Worm (Caenorhabditis elegans) whole organism, L1 larva: ENCODE measurements around the gene sqst-3.

Experiments
- C34B4.2 ChIP-seq: sonication (generic microtip); optimal IDR thresholded peaks from 2 replicates; lab custom pipeline; 2017; ENCODE audit warnings: mild to moderate bottlenecking, missing genetic modification characterization, missing compliant biosample characterization
- F16B12.6 ChIP-seq: fragments of 150-350 bp; optimal IDR thresholded peaks from 2 replicates; lab custom pipeline; 2014; ENCODE audit warnings: missing biosample characterization, missing genetic modification characterization
- Y116A8C.19 ChIP-seq: sonication (generic microtip); optimal IDR thresholded peaks from 2 replicates; lab custom pipeline; 2016; ENCODE audit warnings: missing compliant biosample characterization, missing genetic modification characterization, borderline replicate concordance
- aha-1 ChIP-seq: fragments of 150-350 bp; optimal IDR thresholded peaks from 2 replicates; lab custom pipeline; 2014; ENCODE audit warnings: missing biosample characterization, missing genetic modification characterization
- alr-1 ChIP-seq: fragments of 200-800 bp; sonication (Bioruptor generic); optimal IDR thresholded peaks from 2 replicates; lab custom pipeline; 2018; ENCODE audit warnings: borderline replicate concordance, mild to moderate bottlenecking, missing genetic modification characterization, missing compliant biosample characterization
- ceh-63 ChIP-seq: fragments of 200-800 bp; sonication (Bioruptor generic); optimal IDR thresholded peaks from 2 replicates; lab custom pipeline; 2018; ENCODE audit warnings: mild to moderate bottlenecking, missing genetic modification characterization, missing compliant biosample characterization
- ceh-82 ChIP-seq, 3 experiments: fragments of 150-350 bp in 1 of 3; sonication (generic microtip) in 2 of 3; optimal IDR thresholded peaks; 2 replicates each; lab custom pipeline; 2014 to 2017; ENCODE audit warnings: missing biosample characterization in 3 of 3, missing genetic modification characterization in 3 of 3
- ceh-88 ChIP-seq: fragments of 200-800 bp; sonication (Bioruptor generic); IDR thresholded peaks from 2 replicates; pipeline ENCODE4 v1.3.6; 2022; ENCODE audit warnings: missing genetic modification characterization, missing compliant biosample characterization
- ces-1 ChIP-seq: fragments of 150-350 bp; optimal IDR thresholded peaks from 2 replicates; lab custom pipeline; 2014; ENCODE audit warnings: missing biosample characterization, missing genetic modification reagents, missing genetic modification characterization
- dpl-1 ChIP-seq, 3 experiments: fragments of 150-350 bp in 2 of 3; sonication (generic microtip) in 1 of 3; optimal IDR thresholded peaks; 2 replicates each; lab custom pipeline; 2014 to 2017; ENCODE audit warnings: missing biosample characterization in 3 of 3, missing genetic modification characterization in 3 of 3, missing genetic modification reagents in 3 of 3
- efl-1 ChIP-seq, 4 experiments: fragments of 150-350 bp; optimal IDR thresholded peaks in 3 of 4; peaks in 1 of 4; 1 replicate in 1 of 4; 2 replicates in 3 of 4; lab custom pipeline; 2014; ENCODE audit warnings: missing biosample characterization in 2 of 4, missing genetic modification characterization in 2 of 4, missing genetic modification reagents in 2 of 4
- egl-13 ChIP-seq: sonication (generic microtip); optimal IDR thresholded peaks from 2 replicates; lab custom pipeline; 2016; ENCODE audit warnings: missing genotype, missing genetic modification reagents, missing genetic modification characterization, missing compliant biosample characterization
- elt-2 ChIP-seq: sonication (generic microtip); optimal IDR thresholded peaks from 2 replicates; lab custom pipeline; 2016; ENCODE audit warnings: missing genetic modification characterization, mild to moderate bottlenecking, inconsistent platforms, missing compliant biosample characterization, missing genetic modification reagents
- elt-3 ChIP-seq, 6 experiments: fragments of 150-350 bp in 1 of 6; sonication (generic microtip); optimal IDR thresholded peaks; 2 replicates each; lab custom pipeline; 2017 to 2018; ENCODE audit warnings: missing biosample characterization in 6 of 6, missing genetic modification characterization in 6 of 6, inconsistent platforms in 1 of 6
- fkh-10 ChIP-seq: sonication (generic microtip); optimal IDR thresholded peaks from 2 replicates; lab custom pipeline; 2017; ENCODE audit warnings: missing biosample characterization, missing genetic modification reagents, missing genetic modification characterization
- grh-1 ChIP-seq: fragments of 200-800 bp; sonication (Bioruptor generic); IDR thresholded peaks from 2 replicates; pipeline ENCODE4 v1.3.6; 2022; ENCODE audit warnings: missing genetic modification reagents, missing genetic modification characterization, missing compliant biosample characterization
- hlh-4 ChIP-seq: sonication (generic microtip); optimal IDR thresholded peaks from 2 replicates; lab custom pipeline; 2016; ENCODE audit warnings: mild to moderate bottlenecking, missing genetic modification characterization, missing compliant biosample characterization
- hpl-2 ChIP-seq: fragments of 150-350 bp; optimal IDR thresholded peaks from 2 replicates; lab custom pipeline; 2014; ENCODE audit warnings: missing biosample characterization, missing genetic modification reagents, missing genetic modification characterization
- jun-1 ChIP-seq: fragments of 150-350 bp; optimal IDR thresholded peaks from 2 replicates; lab custom pipeline; 2014; ENCODE audit warnings: missing biosample characterization, missing genetic modification reagents, missing genetic modification characterization
- lin-14 ChIP-seq: fragments of 200-800 bp; sonication (Bioruptor generic); optimal IDR thresholded peaks from 2 replicates; lab custom pipeline; 2018; ENCODE audit warnings: mild to moderate bottlenecking, missing genetic modification characterization, moderate library complexity, missing compliant biosample characterization
- lin-15B ChIP-seq: fragments of 150-350 bp; sonication (generic microtip); optimal IDR thresholded peaks from 3 replicates; lab custom pipeline; 2014; ENCODE audit warnings: missing biosample characterization, missing genetic modification characterization
- lin-35 ChIP-seq, 2 experiments: fragments of 150-350 bp; optimal IDR thresholded peaks; 2 replicates each; lab custom pipeline; 2014; ENCODE audit warnings: missing biosample characterization in 2 of 2, missing genetic modification characterization in 2 of 2, missing genetic modification reagents in 2 of 2
- lin-39 ChIP-seq: fragments of 150-350 bp; optimal IDR thresholded peaks from 2 replicates; lab custom pipeline; 2014; ENCODE audit warnings: missing biosample characterization, missing genetic modification reagents, missing genetic modification characterization
- lir-3 ChIP-seq: sonication (generic microtip); optimal IDR thresholded peaks from 2 replicates; lab custom pipeline; 2016; ENCODE audit warnings: mild to moderate bottlenecking, missing genetic modification characterization, moderate library complexity, missing compliant biosample characterization; ENCODE audit not compliant: poor library complexity
- lsy-2 ChIP-seq, 2 experiments: fragments of 150-350 bp; optimal IDR thresholded peaks; 2 replicates each; lab custom pipeline; 2014; ENCODE audit warnings: missing biosample characterization in 2 of 2, missing genetic modification characterization in 2 of 2
- mab-9 ChIP-seq: fragments of 200-800 bp; sonication (Bioruptor generic); IDR thresholded peaks from 2 replicates; pipeline ENCODE4 v1.3.6; 2022; ENCODE audit warnings: missing genetic modification reagents, missing genetic modification characterization, missing compliant biosample characterization
- mdl-1 ChIP-seq, 2 experiments: fragments of 150-350 bp; optimal IDR thresholded peaks; 2 replicates each; lab custom pipeline; 2014 to 2017; ENCODE audit warnings: missing biosample characterization in 2 of 2, missing genetic modification characterization in 2 of 2, inconsistent platforms in 1 of 2
- mef-2 ChIP-seq: fragments of 150-350 bp; optimal IDR thresholded peaks from 2 replicates; lab custom pipeline; 2014; ENCODE audit warnings: missing biosample characterization, missing genetic modification characterization
- mep-1 ChIP-seq: fragments of 150-350 bp; optimal IDR thresholded peaks from 2 replicates; lab custom pipeline; 2014; ENCODE audit warnings: missing biosample characterization, missing genetic modification characterization
- nhr-11 ChIP-seq: fragments of 150-350 bp; optimal IDR thresholded peaks from 2 replicates; lab custom pipeline; 2014; ENCODE audit warnings: missing biosample characterization, missing genetic modification characterization
- nhr-20 ChIP-seq: sonication (generic microtip); optimal IDR thresholded peaks from 2 replicates; lab custom pipeline; 2016; ENCODE audit warnings: mild to moderate bottlenecking, missing genetic modification characterization, missing compliant biosample characterization
- nhr-237 ChIP-seq: fragments of 150-350 bp; optimal IDR thresholded peaks from 2 replicates; lab custom pipeline; 2014; ENCODE audit warnings: missing biosample characterization, missing genetic modification characterization
- nhr-71 ChIP-seq: sonication (generic microtip); optimal IDR thresholded peaks from 2 replicates; lab custom pipeline; 2016; ENCODE audit warnings: mild to moderate bottlenecking, missing genetic modification characterization, moderate library complexity, missing compliant biosample characterization
- nhr-76 ChIP-seq: sonication (generic microtip); optimal IDR thresholded peaks from 2 replicates; lab custom pipeline; 2017; ENCODE audit warnings: missing biosample characterization, missing genetic modification characterization
- nhr-85 ChIP-seq: sonication (generic microtip); peaks from one replicate; lab custom pipeline; 2016; ENCODE audit warnings: missing genetic modification characterization, inconsistent platforms, missing compliant biosample characterization
- nhr-90 ChIP-seq: sonication (generic microtip); optimal IDR thresholded peaks from 2 replicates; lab custom pipeline; 2016; ENCODE audit warnings: mild to moderate bottlenecking, missing genetic modification characterization, missing compliant biosample characterization; ENCODE audit not compliant: poor library complexity
- pax-3 ChIP-seq: fragments of 200-800 bp; sonication (Bioruptor generic); optimal IDR thresholded peaks from 2 replicates; lab custom pipeline; 2018; ENCODE audit warnings: mild to moderate bottlenecking, missing genetic modification characterization, moderate library complexity, missing compliant biosample characterization
- pqm-1 ChIP-seq: sonication (generic microtip); optimal IDR thresholded peaks from 3 replicates; lab custom pipeline; 2017; ENCODE audit warnings: missing biosample characterization, missing genetic modification characterization
- rnt-1 ChIP-seq: sonication (generic microtip); optimal IDR thresholded peaks from 2 replicates; lab custom pipeline; 2016; ENCODE audit warnings: mild to moderate bottlenecking, missing genetic modification characterization, moderate library complexity, missing compliant biosample characterization
- skn-1 ChIP-seq: fragments of 150-350 bp; optimal IDR thresholded peaks from 2 replicates; lab custom pipeline; 2014; ENCODE audit warnings: missing biosample characterization, missing genetic modification characterization
- snu-23 ChIP-seq: sonication (generic microtip); optimal IDR thresholded peaks from 2 replicates; lab custom pipeline; 2016; ENCODE audit warnings: missing genetic modification characterization, missing compliant biosample characterization
- swsn-7 ChIP-seq: sonication (generic microtip); optimal IDR thresholded peaks from 2 replicates; lab custom pipeline; 2016; ENCODE audit warnings: missing genetic modification characterization, missing compliant biosample characterization
- unc-62 ChIP-seq: fragments of 150-350 bp; optimal IDR thresholded peaks from 2 replicates; lab custom pipeline; 2014; ENCODE audit warnings: missing biosample characterization, missing genetic modification reagents, missing genetic modification characterization
- xbp-1 ChIP-seq: sonication (generic microtip); optimal IDR thresholded peaks from 2 replicates; lab custom pipeline; 2016; ENCODE audit warnings: missing genetic modification characterization, missing compliant biosample characterization
- zag-1 ChIP-seq: fragments of 150-350 bp; optimal IDR thresholded peaks from 2 replicates; lab custom pipeline; 2014; ENCODE audit warnings: missing biosample characterization, missing genetic modification characterization
- ztf-4 ChIP-seq: fragments of 150-350 bp; optimal IDR thresholded peaks from 2 replicates; lab custom pipeline; 2014; ENCODE audit warnings: missing biosample characterization, missing genetic modification characterization

The sqst-3 gene

ce11 chrV:19230413-19230812 lies at the start of gene sqst-3:
sqst-3 (plus strand) TSS chrV:19230782.
- TF ChIP-seq elt-2 (tag; lab: Kevin White, UChicago) (peak; percentile 89), jun-1 (tag; lab: Kevin White, UChicago) (peak; percentile 20), lsy-2 (tag; optimal IDR thresholded peaks at IDR 0.05; lab: Kevin White, UChicago) (no peak), mdl-1 (tag; optimal IDR thresholded peaks at IDR 0.05; lab: Kevin White, UChicago) (no peak), lin-14 (no peak), hpl-2 (GFP tag; lab: Kevin White, UChicago) (no peak), swsn-7 (no peak), ceh-82 (tag; optimal IDR thresholded peaks at IDR 0.05; lab: Kevin White, UChicago) (no peak), grh-1 (GFP tag; lab: Robert Waterston, UW) (no peak), ztf-4 (tag; lab: Kevin White, UChicago) (no peak), ceh-88 (no peak)

- no peak for TF ChIP-seq C34B4.2 (tag; lab: Kevin White, UChicago)
- no peak for TF ChIP-seq efl-1 (optimal IDR thresholded peaks at IDR 0.05; lab: Kevin White, UChicago)
- TF ChIP-seq efl-1 (GFP tag; optimal IDR thresholded peaks at IDR 0.05 in 1 of 2; lab: Kevin White, UChicago), result no peak
- TF ChIP-seq nhr-85, result peak; percentile 64
- no peak for TF ChIP-seq fkh-10 (GFP tag; lab: Kevin White, UChicago)
- no peak for TF ChIP-seq xbp-1 (tag; lab: Kevin White, UChicago)
- no peak for TF ChIP-seq nhr-237 (tag; lab: Kevin White, UChicago)
- TF ChIP-seq hlh-4 (tag; lab: Kevin White, UChicago), result no peak
- peak; percentile 23 for TF ChIP-seq lin-14
Measured at ce11 chrV:19181684-19182083, 48.9 kb upstream of the sqst-3 start.

DNA sequence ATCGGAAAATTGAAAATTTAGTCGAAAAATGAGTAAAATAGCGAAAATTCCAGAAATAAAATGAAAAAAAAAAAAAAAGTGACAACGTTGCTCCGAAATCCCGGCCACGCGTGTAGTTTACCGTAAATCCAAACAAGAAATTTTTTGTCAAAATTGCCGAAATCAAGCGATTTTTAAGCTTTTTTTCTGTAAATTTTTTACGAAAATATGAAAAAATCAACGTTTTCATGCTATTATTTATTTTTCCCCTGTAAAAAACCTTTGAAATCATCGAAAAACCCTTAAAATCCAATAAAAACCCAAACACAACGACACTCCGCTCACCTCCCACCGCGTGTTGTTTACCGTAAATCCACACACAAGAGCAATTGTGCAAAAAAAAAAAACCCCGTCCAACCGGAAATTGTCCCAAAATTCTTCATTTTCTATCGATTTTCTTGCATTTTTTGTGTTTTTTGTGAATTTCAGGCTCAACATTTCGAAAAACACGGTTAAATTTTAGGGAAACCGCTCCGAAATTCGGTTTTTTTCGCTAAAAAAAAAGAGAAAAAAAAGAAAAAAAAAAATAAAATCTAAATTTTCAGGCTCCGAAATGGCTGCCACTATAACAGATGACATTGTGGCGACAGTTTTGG lies 40.5 kb upstream of the sqst-3 start, which contains the start of the genes Y39B6A.3 and pph-5:
Gene Y39B6A.3, minus strand, starts transcription at position 51 of the 635 bp plus-strand sequence.
Gene pph-5, plus strand, starts transcription at position 585 of the 635 bp plus-strand sequence.
- TF ChIP-seq mab-9 (no peak), nhr-90 (tag; lab: Kevin White, UChicago) (no peak), nhr-11 (tag; lab: Kevin White, UChicago) (no peak), elt-3 (tag; optimal IDR thresholded peaks at IDR 0.05; lab: Kevin White, UChicago) (no peak), mef-2 (tag; lab: Kevin White, UChicago) (no peak), hlh-4 (tag; lab: Kevin White, UChicago) (no peak), pax-3 (tag; lab: Kevin White, UChicago) (peak; percentile 38), Y116A8C.19 (no peak), dpl-1 (GFP tag; optimal IDR thresholded peaks at IDR 0.05; lab: Kevin White, UChicago) (peak; percentile 36 to 52 (median 36)), ces-1 (GFP tag; lab: Kevin White, UChicago) (no peak), nhr-71 (tag; lab: Kevin White, UChicago) (no peak), rnt-1 (tag; lab: Kevin White, UChicago) (no peak), snu-23 (GFP tag; lab: Kevin White, UChicago) (peak; percentile 78), nhr-85 (peak; percentile 63), egl-13 (tag; lab: Kevin White, UChicago) (no peak), lin-15B (tag; lab: Kevin White, UChicago) (peak; percentile 44), nhr-237 (tag; lab: Kevin White, UChicago) (no peak), nhr-76 (no peak), pqm-1 (tag; lab: Kevin White, UChicago) (no peak), C34B4.2 (tag; lab: Kevin White, UChicago) (no peak), lir-3 (no peak), lin-14 (no peak), nhr-20 (no peak), skn-1 (tag; lab: Kevin White, UChicago) (peak; percentile 9), lin-39 (tag; lab: Kevin White, UChicago) (peak; percentile 23), hpl-2 (GFP tag; lab: Kevin White, UChicago) (peak; percentile 7), zag-1 (no peak), ztf-4 (tag; lab: Kevin White, UChicago) (no peak), xbp-1 (tag; lab: Kevin White, UChicago) (peak; percentile 70), mep-1 (tag; lab: Kevin White, UChicago) (peak; percentile 44), F16B12.6 (tag; lab: Kevin White, UChicago) (peak; percentile 1), mdl-1 (tag; optimal IDR thresholded peaks at IDR 0.05; lab: Kevin White, UChicago) (no peak), jun-1 (tag; lab: Kevin White, UChicago) (no peak), lin-35 (GFP tag; optimal IDR thresholded peaks at IDR 0.05; lab: Kevin White, UChicago) (peak; percentile 49 to 53), alr-1 (tag; lab: Kevin White, UChicago) (no peak), elt-2 (tag; lab: Kevin White, UChicago) (no peak), ceh-63 (GFP tag; lab: Kevin White, UChicago) (no peak), unc-62 (GFP tag; lab: Kevin White, UChicago) (no peak), aha-1 (tag; lab: Kevin White, UChicago) (no peak)
